Fruit fly (Drosophila melanogaster) whole organism, embryonic: ENCODE results near the gene CG16790.

Source experiments
- CG11696 ChIP-seq: fragments of 200-800 bp; sonication (Bioruptor generic); IDR thresholded peaks from 2 replicates; pipeline ENCODE4 v1.3.6; 2022; ENCODE audit warnings: missing biosample characterization, missing genetic modification characterization
- CG12071 ChIP-seq: fragments of 200-800 bp; sonication (Bioruptor generic); optimal IDR thresholded peaks from 3 replicates; lab custom pipeline; 2018; ENCODE audit warnings: missing biosample characterization, mild to moderate bottlenecking, missing genetic modification characterization
- CG13287 ChIP-seq: fragments of 200-800 bp; sonication (Bioruptor generic); IDR thresholded peaks from 2 replicates; pipeline ENCODE4 v1.3.6; 2022; ENCODE audit warnings: missing biosample characterization, missing genetic modification characterization; ENCODE audit not compliant: partially characterized antibody
- CG15696 ChIP-seq: fragments of 200-800 bp; sonication (Bioruptor generic); optimal IDR thresholded peaks from 2 replicates; lab custom pipeline; 2019; ENCODE audit warnings: missing biosample characterization, mild to moderate bottlenecking, missing genetic modification characterization, moderate library complexity
- CG18599 ChIP-seq: fragments of 200-800 bp; sonication (Bioruptor generic); optimal IDR thresholded peaks from 3 replicates; lab custom pipeline; 2017; ENCODE audit warnings: missing biosample characterization, missing genetic modification characterization, mild to moderate bottlenecking, moderate library complexity, missing genetic modification reagents
- CG2120 ChIP-seq: fragments of 200-800 bp; sonication (Bioruptor generic); optimal IDR thresholded peaks from 3 replicates; lab custom pipeline; 2016; ENCODE audit warnings: missing biosample characterization, missing genetic modification characterization
- CG30431 ChIP-seq: fragments of 200-800 bp; sonication (Bioruptor generic); optimal IDR thresholded peaks from 2 replicates; lab custom pipeline; 2017; ENCODE audit warnings: missing biosample characterization, missing genetic modification characterization
- CG32772 ChIP-seq: fragments of 200-800 bp; sonication (Bioruptor generic); IDR thresholded peaks from 2 replicates; pipeline ENCODE4 v1.3.6; 2022; ENCODE audit warnings: missing biosample characterization, missing genetic modification characterization
- CG42726 ChIP-seq: fragments of 200-800 bp; sonication (Bioruptor generic); IDR thresholded peaks from 2 replicates; pipeline ENCODE4 v1.3.6; 2022; ENCODE audit warnings: missing biosample characterization, missing genetic modification characterization; ENCODE audit not compliant: partially characterized antibody
- CG4328 ChIP-seq: fragments of 200-800 bp; sonication (Bioruptor generic); optimal IDR thresholded peaks from 3 replicates; lab custom pipeline; 2017; ENCODE audit warnings: missing biosample characterization, missing genetic modification reagents, missing genetic modification characterization
- CG6254 ChIP-seq: fragments of 200-800 bp; sonication (Bioruptor generic); optimal IDR thresholded peaks from 3 replicates; lab custom pipeline; 2017; ENCODE audit warnings: mild to moderate bottlenecking, missing biosample characterization, missing genetic modification reagents, missing genetic modification characterization
- CG6791 ChIP-seq: fragments of 200-800 bp; sonication (Bioruptor generic); IDR thresholded peaks from 3 replicates; pipeline ENCODE4 v1.3.6; 2022; ENCODE audit warnings: missing biosample characterization, missing genetic modification characterization; ENCODE audit not compliant: partially characterized antibody
- CG6813 ChIP-seq: fragments of 200-800 bp; sonication (Bioruptor generic); optimal IDR thresholded peaks from 2 replicates; lab custom pipeline; 2017; ENCODE audit warnings: missing biosample characterization, missing genetic modification characterization, mild to moderate bottlenecking, moderate library complexity, missing genetic modification reagents
- CG7372 ChIP-seq: fragments of 200-800 bp; sonication (Bioruptor generic); IDR thresholded peaks from 2 replicates; pipeline ENCODE4 v1.3.6; 2022; ENCODE audit warnings: missing biosample characterization, missing genetic modification characterization
- CG7556 ChIP-seq: fragments of 200-800 bp; sonication (Bioruptor generic); optimal IDR thresholded peaks from 2 replicates; lab custom pipeline; 2017; ENCODE audit warnings: missing biosample characterization, mild to moderate bottlenecking, missing genetic modification characterization
- CG7745 ChIP-seq: fragments of 200-800 bp; sonication (Bioruptor generic); optimal IDR thresholded peaks from 2 replicates; lab custom pipeline; 2018; ENCODE audit warnings: missing biosample characterization, mild to moderate bottlenecking, missing genetic modification characterization, moderate library complexity
- CG8924 ChIP-seq: fragments of 200-800 bp; optimal IDR thresholded peaks from 3 replicates; lab custom pipeline; 2019; ENCODE audit warnings: missing biosample characterization, mild to moderate bottlenecking, missing genetic modification characterization, moderate library complexity
- CHES-1-like ChIP-seq: fragments of 200-800 bp; sonication (Bioruptor generic); optimal IDR thresholded peaks from 2 replicates; lab custom pipeline; 2016; ENCODE audit warnings: missing biosample characterization, missing genetic modification characterization
- Deaf1 ChIP-seq: fragments of 200-800 bp; optimal IDR thresholded peaks from 3 replicates; lab custom pipeline; 2019; ENCODE audit warnings: missing biosample characterization, mild to moderate bottlenecking, missing genetic modification characterization, moderate library complexity
- Elba2 ChIP-seq: fragments of 200-800 bp; sonication (Bioruptor generic); optimal IDR thresholded peaks from 3 replicates; lab custom pipeline; 2016; ENCODE audit warnings: missing biosample characterization, missing genetic modification characterization
- HHEX ChIP-seq: fragments of 200-800 bp; sonication (Bioruptor generic); optimal IDR thresholded peaks from 3 replicates; lab custom pipeline; 2017; ENCODE audit warnings: missing biosample characterization, mild to moderate bottlenecking, missing genetic modification characterization, missing genetic modification reagents
- HLH4C ChIP-seq: fragments of 200-800 bp; sonication (Bioruptor generic); IDR thresholded peaks from 3 replicates; pipeline ENCODE4 v1.3.6; 2022; ENCODE audit warnings: missing biosample characterization, missing genetic modification characterization; ENCODE audit not compliant: partially characterized antibody
- HLH54F ChIP-seq: fragments of 200-800 bp; sonication (Bioruptor generic); optimal IDR thresholded peaks from 3 replicates; lab custom pipeline; 2016; ENCODE audit warnings: missing biosample characterization, missing genetic modification characterization
- HmgZ ChIP-seq: fragments of 200-800 bp; sonication (Bioruptor generic); optimal IDR thresholded peaks from 2 replicates; lab custom pipeline; 2018; ENCODE audit warnings: missing biosample characterization, mild to moderate bottlenecking, missing genetic modification characterization
- Hmr ChIP-seq: fragments of 200-800 bp; sonication (Bioruptor generic); optimal IDR thresholded peaks from 3 replicates; lab custom pipeline; 2017; ENCODE audit warnings: mild to moderate bottlenecking, missing biosample characterization, missing genetic modification reagents, missing genetic modification characterization
- Hsf ChIP-seq: fragments of 200-800 bp; sonication (Bioruptor generic); optimal IDR thresholded peaks from 3 replicates; lab custom pipeline; 2016; ENCODE audit warnings: missing biosample characterization, missing genetic modification characterization
- Trl ChIP-seq, 3 experiments: fragments of >200 bp in 2 of 3; fragments of 200-800 bp in 1 of 3; sonication (Bioruptor generic) in 1 of 3; optimal IDR thresholded peaks; 2 replicates in 1 of 3; 3 replicates in 2 of 3; lab custom pipeline; 2016 to 2017; ENCODE audit warnings: missing biosample characterization in 1 of 3, missing genetic modification characterization in 1 of 3
- Xrp1 ChIP-seq: fragments of 200-800 bp; sonication (Bioruptor generic); IDR thresholded peaks from 2 replicates; pipeline ENCODE4 v1.3.6; 2022; ENCODE audit warnings: missing biosample characterization, missing genetic modification characterization
- abd-A ChIP-seq: fragments of 200-800 bp; sonication (Bioruptor generic); optimal IDR thresholded peaks from 3 replicates; lab custom pipeline; 2019; ENCODE audit warnings: missing biosample characterization, mild to moderate bottlenecking, missing genetic modification characterization, moderate library complexity
- ap ChIP-seq: fragments of 200-800 bp; sonication (Bioruptor generic); IDR thresholded peaks from 2 replicates; pipeline ENCODE4 v1.3.6; 2022; ENCODE audit warnings: missing biosample characterization, missing genetic modification characterization
- ara ChIP-seq: fragments of 200-800 bp; sonication (Bioruptor generic); IDR thresholded peaks from 2 replicates; pipeline ENCODE4 v1.3.6; 2022; ENCODE audit warnings: missing biosample characterization, missing genetic modification characterization
- bbx ChIP-seq: fragments of 200-800 bp; sonication (Bioruptor generic); IDR thresholded peaks from 2 replicates; pipeline ENCODE4 v1.3.6; 2022; ENCODE audit warnings: missing biosample characterization, missing genetic modification characterization; ENCODE audit not compliant: partially characterized antibody
- cad ChIP-seq: fragments of >200 bp; optimal IDR thresholded peaks from 2 replicates; lab custom pipeline; 2017; ENCODE audit warnings: missing biosample characterization, missing genetic modification characterization
- cas ChIP-seq: fragments of 200-800 bp; sonication (Bioruptor generic); IDR thresholded peaks from 2 replicates; pipeline ENCODE4 v1.3.6; 2022; ENCODE audit warnings: missing biosample characterization, missing genetic modification characterization
- chif ChIP-seq, 2 experiments: fragments of 200-800 bp; sonication (Bioruptor generic); optimal IDR thresholded peaks; 3 replicates each; lab custom pipeline; 2016; ENCODE audit warnings: missing biosample characterization in 2 of 2, missing genetic modification characterization in 2 of 2
- dm ChIP-seq: fragments of 200-800 bp; sonication (Bioruptor generic); optimal IDR thresholded peaks from 3 replicates; lab custom pipeline; 2016; ENCODE audit warnings: missing biosample characterization, missing genetic modification characterization
- gsb ChIP-seq: fragments of 200-800 bp; sonication (Bioruptor generic); IDR thresholded peaks from 2 replicates; pipeline ENCODE4 v1.3.6; 2022; ENCODE audit warnings: missing biosample characterization, missing genetic modification characterization
- kay ChIP-seq: fragments of 200-800 bp; sonication (Bioruptor generic); optimal IDR thresholded peaks from 2 replicates; lab custom pipeline; 2016; ENCODE audit warnings: missing biosample characterization, missing genetic modification characterization
- kni ChIP-seq: fragments of 200-800 bp; sonication (Bioruptor generic); optimal IDR thresholded peaks from 3 replicates; lab custom pipeline; 2017; ENCODE audit warnings: mild to moderate bottlenecking, missing biosample characterization, missing genetic modification reagents, missing genetic modification characterization
- lola ChIP-seq, 3 experiments: fragments of >200 bp in 2 of 3; fragments of 200-800 bp in 1 of 3; sonication (Bioruptor generic) in 1 of 3; optimal IDR thresholded peaks; 2 replicates each; lab custom pipeline; 2017 to 2019; ENCODE audit warnings: missing biosample characterization in 3 of 3, missing genetic modification characterization in 3 of 3, mild to moderate bottlenecking in 1 of 3, moderate library complexity in 1 of 3
- onecut ChIP-seq: fragments of 200-800 bp; sonication (Bioruptor generic); IDR thresholded peaks from 2 replicates; pipeline ENCODE4 v1.3.6; 2022; ENCODE audit warnings: missing biosample characterization, missing genetic modification characterization
- sens ChIP-seq: fragments of 200-800 bp; sonication (Bioruptor generic); peaks from one replicate; lab custom pipeline; 2016; ENCODE audit warnings: missing biosample characterization, missing genetic modification characterization
- seq ChIP-seq: fragments of 200-800 bp; sonication (Bioruptor generic); IDR thresholded peaks from 2 replicates; pipeline ENCODE4 v1.3.6; 2022; ENCODE audit warnings: missing biosample characterization, missing genetic modification characterization
- slbo ChIP-seq: fragments of 200-800 bp; sonication (Bioruptor generic); IDR thresholded peaks from 2 replicates; pipeline ENCODE4 v1.3.6; 2022; ENCODE audit warnings: missing biosample characterization, missing genetic modification characterization
- stwl ChIP-seq: fragments of 200-800 bp; sonication (Bioruptor generic); optimal IDR thresholded peaks from 3 replicates; lab custom pipeline; 2018; ENCODE audit warnings: missing biosample characterization, mild to moderate bottlenecking, missing genetic modification characterization, moderate library complexity
- twi ChIP-seq: fragments of 200-800 bp; optimal IDR thresholded peaks from 2 replicates; lab custom pipeline; 2019; ENCODE audit warnings: missing biosample characterization, mild to moderate bottlenecking, missing genetic modification characterization, moderate library complexity
- wdn ChIP-seq: fragments of 200-800 bp; sonication (Bioruptor generic); IDR thresholded peaks from 2 replicates; pipeline ENCODE4 v1.3.6; 2022; ENCODE audit warnings: missing biosample characterization, missing genetic modification characterization
- wek ChIP-seq: fragments of 200-800 bp; sonication (Bioruptor generic); optimal IDR thresholded peaks from 3 replicates; lab custom pipeline; 2018; ENCODE audit warnings: missing biosample characterization, mild to moderate bottlenecking, missing genetic modification characterization, moderate library complexity
- z ChIP-seq: fragments of 200-800 bp; sonication (Bioruptor generic); IDR thresholded peaks from 3 replicates; pipeline ENCODE4 v1.3.6; 2022; ENCODE audit warnings: missing biosample characterization, missing genetic modification characterization

Gene CG16790

dm6 chr3R:9555334-9555974 lies 14.6 kb downstream of the CG16790 start, which contains the start of the genes CG9386 and BckdhA (continued):
- peak in 1 of 2 experiments; percentile 40 for TF ChIP-seq chif (GFP tag; optimal IDR thresholded peaks at IDR 0.05; lab: Kevin White, UChicago)
- no peak for TF ChIP-seq CG6254 (GFP tag; lab: Kevin White, UChicago)
- TF ChIP-seq HHEX (GFP tag; lab: Kevin White, UChicago) = peak; percentile 32
- TF ChIP-seq twi (tag; lab: Kevin White, UChicago) = no peak
- no peak for TF ChIP-seq z (GFP tag; lab: Robert Waterston, UW)
- no peak for TF ChIP-seq ara (GFP tag; lab: Robert Waterston, UW)
- peak; percentile 38 for TF ChIP-seq CG15696 (tag; lab: Kevin White, UChicago)
- TF ChIP-seq seq (GFP tag; lab: Robert Waterston, UW) = no peak
- TF ChIP-seq stwl (tag; lab: Kevin White, UChicago) = no peak
- peak in 1 of 3 experiments; percentile 48 for TF ChIP-seq lola (GFP tag; optimal IDR thresholded peaks at IDR 0.05; lab: Kevin White, UChicago)
- TF ChIP-seq ap (GFP tag; lab: Robert Waterston, UW) = no peak
- TF ChIP-seq wdn (GFP tag; lab: Robert Waterston, UW) = no peak
- no peak for TF ChIP-seq Trl (optimal IDR thresholded peaks at IDR 0.05; lab: Kevin White, UChicago)
- TF ChIP-seq Trl (GFP tag; optimal IDR thresholded peaks at IDR 0.05; lab: Kevin White, UChicago) = peak; percentile 52
- peak; percentile 60 for TF ChIP-seq HLH54F (GFP tag; lab: Kevin White, UChicago)
- TF ChIP-seq CG7745 (tag; lab: Kevin White, UChicago) = no peak
- peak; percentile 71 for TF ChIP-seq slbo (GFP tag; lab: Robert Waterston, UW)
- peak; percentile 61 for TF ChIP-seq CHES-1-like (GFP tag; lab: Kevin White, UChicago)
- TF ChIP-seq CG8924 (tag; lab: Kevin White, UChicago) = peak; percentile 54
- no peak for TF ChIP-seq CG18599
- peak; percentile 11 for TF ChIP-seq kay
- peak; percentile 77 for TF ChIP-seq CG13287 (GFP tag; lab: Robert Waterston, UW)
- peak; percentile 40; the same call in 1 of the 2 replicates for TF ChIP-seq Xrp1
- TF ChIP-seq CG42726 (GFP tag; lab: Robert Waterston, UW) = peak; percentile 50; the same call in 1 of the 2 replicates
- no peak for TF ChIP-seq Elba2
- TF ChIP-seq abd-A (tag; lab: Kevin White, UChicago) = no peak
- no peak for TF ChIP-seq gsb (GFP tag; lab: Robert Waterston, UW)
- peak; percentile 12; the same call in 1 of the 3 replicates for TF ChIP-seq CG6791
- TF ChIP-seq Deaf1 = no peak
- TF ChIP-seq wek = no peak
- TF ChIP-seq CG7372 (GFP tag; lab: Robert Waterston, UW) = peak; percentile 98
- TF ChIP-seq kni = no peak
- TF ChIP-seq CG11696 (GFP tag; lab: Robert Waterston, UW) = no peak
- TF ChIP-seq HmgZ = peak; percentile 21
- TF ChIP-seq CG30431 = no peak
- peak; percentile 61 for TF ChIP-seq dm (GFP tag; lab: Kevin White, UChicago)
- TF ChIP-seq bbx = peak; percentile 41; the same call in 1 of the 2 replicates
- TF ChIP-seq Hmr (GFP tag; lab: Kevin White, UChicago) = peak; percentile 42
- peak; percentile 59 for TF ChIP-seq Hsf (GFP tag; lab: Kevin White, UChicago)
- peak; percentile 71 for TF ChIP-seq sens (GFP tag; lab: Kevin White, UChicago)
- TF ChIP-seq CG12071 (GFP tag; lab: Kevin White, UChicago) = no peak
- TF ChIP-seq CG32772 (GFP tag; lab: Robert Waterston, UW) = no peak
- peak; percentile 81 for TF ChIP-seq CG2120 (GFP tag; lab: Kevin White, UChicago)
- no peak for TF ChIP-seq CG6813 (GFP tag; lab: Kevin White, UChicago)
- TF ChIP-seq HLH4C (GFP tag; lab: Robert Waterston, UW) = peak; percentile 74
- TF ChIP-seq onecut (GFP tag; lab: Robert Waterston, UW) = peak; percentile 31; the same call in 1 of the 2 replicates
- TF ChIP-seq cad (GFP tag; lab: Kevin White, UChicago) = no peak
- peak; percentile 42 for TF ChIP-seq CG7556 (GFP tag; lab: Kevin White, UChicago)
- TF ChIP-seq CG4328 = peak; percentile 52
- no peak for TF ChIP-seq cas (GFP tag; lab: Robert Waterston, UW)
